Fruit fly (Drosophila melanogaster) whole organism, embryonic: Measurements from ENCODE around the gene AcCoAS.

ENCODE experiments used
- Bdp1 ChIP-seq: fragments of 200-800 bp; sonication (Bioruptor generic); optimal IDR thresholded peaks from 3 replicates; lab custom pipeline; 2016; ENCODE audit warnings: missing biosample characterization, missing genetic modification characterization
- BtbVII ChIP-seq: fragments of 200-800 bp; sonication (Bioruptor generic); optimal IDR thresholded peaks from 3 replicates; lab custom pipeline; 2017; ENCODE audit warnings: missing biosample characterization, mild to moderate bottlenecking, missing genetic modification characterization
- CG10321 ChIP-seq: fragments of 200-800 bp; sonication (Bioruptor generic); IDR thresholded peaks from 2 replicates; pipeline ENCODE4 v1.3.6; 2022; ENCODE audit warnings: missing biosample characterization, missing genetic modification characterization
- CG11398 ChIP-seq: fragments of 200-800 bp; sonication (Bioruptor generic); optimal IDR thresholded peaks from 2 replicates; lab custom pipeline; 2016; ENCODE audit warnings: missing biosample characterization, missing genetic modification characterization
- CG15601 ChIP-seq: fragments of 200-800 bp; sonication (Bioruptor generic); optimal IDR thresholded peaks from 3 replicates; lab custom pipeline; 2019; ENCODE audit warnings: missing biosample characterization, mild to moderate bottlenecking, missing genetic modification characterization, moderate library complexity
- CG17385 ChIP-seq: fragments of 200-800 bp; sonication (Bioruptor generic); optimal IDR thresholded peaks from 3 replicates; lab custom pipeline; 2018; ENCODE audit warnings: missing biosample characterization, mild to moderate bottlenecking, missing genetic modification characterization
- CG17568 ChIP-seq: fragments of 200-800 bp; sonication (Bioruptor generic); optimal IDR thresholded peaks from 2 replicates; lab custom pipeline; 2018; ENCODE audit warnings: missing biosample characterization, mild to moderate bottlenecking, missing genetic modification characterization, moderate library complexity
- CG31224 ChIP-seq: fragments of 200-800 bp; sonication (Bioruptor generic); IDR thresholded peaks from 2 replicates; pipeline ENCODE4 v1.3.6; 2022; ENCODE audit warnings: missing biosample characterization, missing genetic modification characterization
- CG31441 ChIP-seq: fragments of 200-800 bp; sonication (Bioruptor generic); IDR thresholded peaks from 2 replicates; pipeline ENCODE4 v1.3.6; 2022; ENCODE audit warnings: missing biosample characterization, missing genetic modification characterization
- CG42726 ChIP-seq: fragments of 200-800 bp; sonication (Bioruptor generic); IDR thresholded peaks from 2 replicates; pipeline ENCODE4 v1.3.6; 2022; ENCODE audit warnings: missing biosample characterization, missing genetic modification characterization; ENCODE audit not compliant: partially characterized antibody
- CG4404 ChIP-seq: fragments of 200-800 bp; sonication (Bioruptor generic); IDR thresholded peaks from 2 replicates; pipeline ENCODE4 v1.3.6; 2022; ENCODE audit warnings: missing biosample characterization, missing genetic modification characterization
- CG5953 ChIP-seq: fragments of 200-800 bp; sonication (Bioruptor generic); IDR thresholded peaks from 2 replicates; pipeline ENCODE4 v1.3.6; 2022; ENCODE audit warnings: missing biosample characterization, missing genetic modification characterization
- CG6175 ChIP-seq: fragments of 200-800 bp; sonication (Bioruptor generic); IDR thresholded peaks from 3 replicates; pipeline ENCODE4 v1.3.6; 2022; ENCODE audit warnings: missing biosample characterization, missing genetic modification characterization
- CG9437 ChIP-seq: fragments of 200-800 bp; sonication (Bioruptor generic); optimal IDR thresholded peaks from 2 replicates; lab custom pipeline; 2018; ENCODE audit warnings: missing biosample characterization, mild to moderate bottlenecking, missing genetic modification characterization
- CoRest ChIP-seq: fragments of 200-800 bp; sonication (Bioruptor generic); optimal IDR thresholded peaks from 3 replicates; lab custom pipeline; 2018; ENCODE audit warnings: missing biosample characterization, mild to moderate bottlenecking, missing genetic modification characterization, moderate library complexity
- Dbx ChIP-seq: fragments of 200-800 bp; sonication (Bioruptor generic); IDR thresholded peaks from 3 replicates; pipeline ENCODE4 v1.3.6; 2022; ENCODE audit warnings: missing biosample characterization, missing genetic modification characterization
- Doc3 ChIP-seq: fragments of 200-800 bp; sonication (Bioruptor generic); IDR thresholded peaks from 3 replicates; pipeline ENCODE4 v1.3.6; 2022; ENCODE audit warnings: missing biosample characterization, missing genetic modification characterization; ENCODE audit not compliant: partially characterized antibody
- Elba2 ChIP-seq: fragments of 200-800 bp; sonication (Bioruptor generic); optimal IDR thresholded peaks from 3 replicates; lab custom pipeline; 2016; ENCODE audit warnings: missing biosample characterization, missing genetic modification characterization
- Hmx ChIP-seq: fragments of 200-800 bp; sonication (Bioruptor generic); optimal IDR thresholded peaks from 2 replicates; lab custom pipeline; 2016; ENCODE audit warnings: missing biosample characterization, missing genetic modification characterization
- MESR4 ChIP-seq: fragments of 200-800 bp; sonication (Bioruptor generic); optimal IDR thresholded peaks from 2 replicates; lab custom pipeline; 2018; ENCODE audit warnings: missing biosample characterization, mild to moderate bottlenecking, missing genetic modification characterization, moderate library complexity
- Myb ChIP-seq: fragments of 200-800 bp; sonication (Bioruptor generic); optimal IDR thresholded peaks from 2 replicates; lab custom pipeline; 2016; ENCODE audit warnings: missing biosample characterization, missing genetic modification characterization
- NC2α ChIP-seq: fragments of 200-800 bp; sonication (Bioruptor generic); optimal IDR thresholded peaks from 2 replicates; lab custom pipeline; 2016; ENCODE audit warnings: missing biosample characterization, missing genetic modification characterization
- Ravus ChIP-seq: fragments of 200-800 bp; sonication (Bioruptor generic); IDR thresholded peaks from 2 replicates; pipeline ENCODE4 v1.3.6; 2022; ENCODE audit warnings: missing biosample characterization, missing genetic modification characterization
- Rfx ChIP-seq: fragments of 200-800 bp; sonication (Bioruptor generic); IDR thresholded peaks from 2 replicates; pipeline ENCODE4 v1.3.6; 2022; ENCODE audit warnings: missing biosample characterization, missing genetic modification characterization
- ab ChIP-seq: fragments of 200-800 bp; sonication (Bioruptor generic); optimal IDR thresholded peaks from 2 replicates; lab custom pipeline; 2016; ENCODE audit warnings: missing biosample characterization, missing genetic modification characterization
- abd-A ChIP-seq: fragments of 200-800 bp; sonication (Bioruptor generic); optimal IDR thresholded peaks from 3 replicates; lab custom pipeline; 2019; ENCODE audit warnings: missing biosample characterization, mild to moderate bottlenecking, missing genetic modification characterization, moderate library complexity
- ara ChIP-seq: fragments of 200-800 bp; sonication (Bioruptor generic); IDR thresholded peaks from 2 replicates; pipeline ENCODE4 v1.3.6; 2022; ENCODE audit warnings: missing biosample characterization, missing genetic modification characterization
- bab2 ChIP-seq: fragments of 200-800 bp; sonication (Bioruptor generic); optimal IDR thresholded peaks from 2 replicates; lab custom pipeline; 2016; ENCODE audit warnings: missing biosample characterization, missing genetic modification characterization
- br ChIP-seq: fragments of >200 bp; optimal IDR thresholded peaks from 2 replicates; lab custom pipeline; 2017
- dati ChIP-seq: fragments of 200-800 bp; sonication (Bioruptor generic); IDR thresholded peaks from 2 replicates; pipeline ENCODE4 v1.3.6; 2022; ENCODE audit warnings: missing biosample characterization, missing genetic modification characterization
- dpn ChIP-seq, 2 experiments: fragments of 200-800 bp; sonication (Bioruptor generic); optimal IDR thresholded peaks; 3 replicates each; lab custom pipeline; 2016; ENCODE audit warnings: missing biosample characterization in 2 of 2, missing genetic modification characterization in 2 of 2
- dysf ChIP-seq: fragments of 200-800 bp; sonication (Bioruptor generic); IDR thresholded peaks from 3 replicates; pipeline ENCODE4 v1.3.6; 2022; ENCODE audit warnings: missing biosample characterization, missing genetic modification characterization
- fd96Cb ChIP-seq: fragments of 200-800 bp; sonication (Bioruptor generic); optimal IDR thresholded peaks from 2 replicates; lab custom pipeline; 2018; ENCODE audit warnings: missing biosample characterization, mild to moderate bottlenecking, missing genetic modification characterization, moderate library complexity
- grau ChIP-seq: fragments of 200-800 bp; optimal IDR thresholded peaks from 3 replicates; lab custom pipeline; 2019; ENCODE audit warnings: missing biosample characterization, mild to moderate bottlenecking, missing genetic modification characterization, moderate library complexity
- jigr1 ChIP-seq: fragments of 200-800 bp; sonication (Bioruptor generic); IDR thresholded peaks from 3 replicates; pipeline ENCODE4 v1.3.6; 2022; ENCODE audit warnings: missing biosample characterization, missing genetic modification characterization
- lola ChIP-seq, 3 experiments: fragments of >200 bp in 2 of 3; fragments of 200-800 bp in 1 of 3; sonication (Bioruptor generic) in 1 of 3; optimal IDR thresholded peaks; 2 replicates each; lab custom pipeline; 2017 to 2019; ENCODE audit warnings: missing biosample characterization in 3 of 3, missing genetic modification characterization in 3 of 3, mild to moderate bottlenecking in 1 of 3, moderate library complexity in 1 of 3
- mirr ChIP-seq: fragments of 200-800 bp; sonication (Bioruptor generic); optimal IDR thresholded peaks from 3 replicates; lab custom pipeline; 2018; ENCODE audit warnings: missing biosample characterization, mild to moderate bottlenecking, missing genetic modification characterization
- nerfin-2 ChIP-seq: fragments of 200-800 bp; sonication (Bioruptor generic); IDR thresholded peaks from 2 replicates; pipeline ENCODE4 v1.3.6; 2022; ENCODE audit warnings: missing biosample characterization, missing genetic modification characterization; ENCODE audit not compliant: partially characterized antibody
- odd ChIP-seq: fragments of 200-800 bp; sonication (Bioruptor generic); optimal IDR thresholded peaks from 2 replicates; lab custom pipeline; 2017; ENCODE audit warnings: missing biosample characterization, mild to moderate bottlenecking, missing genetic modification characterization
- salm ChIP-seq: fragments of 200-800 bp; sonication (Bioruptor generic); optimal IDR thresholded peaks from 2 replicates; lab custom pipeline; 2018; ENCODE audit warnings: missing biosample characterization, mild to moderate bottlenecking, missing genetic modification characterization
- sd ChIP-seq: fragments of 200-800 bp; sonication (Bioruptor generic); optimal IDR thresholded peaks from 3 replicates; lab custom pipeline; 2018; ENCODE audit warnings: missing biosample characterization, mild to moderate bottlenecking, missing genetic modification characterization, moderate library complexity
- sens ChIP-seq: fragments of 200-800 bp; sonication (Bioruptor generic); peaks from one replicate; lab custom pipeline; 2016; ENCODE audit warnings: missing biosample characterization, missing genetic modification characterization
- seq ChIP-seq: fragments of 200-800 bp; sonication (Bioruptor generic); IDR thresholded peaks from 2 replicates; pipeline ENCODE4 v1.3.6; 2022; ENCODE audit warnings: missing biosample characterization, missing genetic modification characterization
- shn ChIP-seq: fragments of 200-800 bp; sonication (Bioruptor generic); optimal IDR thresholded peaks from 3 replicates; lab custom pipeline; 2016; ENCODE audit warnings: missing biosample characterization, missing genetic modification characterization
- sim ChIP-seq: fragments of 200-800 bp; sonication (Bioruptor generic); IDR thresholded peaks from 2 replicates; pipeline ENCODE4 v1.3.6; 2022; ENCODE audit warnings: missing biosample characterization, missing genetic modification characterization
- sima ChIP-seq: fragments of 200-800 bp; sonication (Bioruptor generic); optimal IDR thresholded peaks from 2 replicates; lab custom pipeline; 2016; ENCODE audit warnings: missing biosample characterization, missing genetic modification characterization
- sob ChIP-seq: fragments of 200-800 bp; sonication (Bioruptor generic); IDR thresholded peaks from 2 replicates; pipeline ENCODE4 v1.3.6; 2022; ENCODE audit warnings: missing biosample characterization, missing genetic modification characterization
- sug ChIP-seq: fragments of 200-800 bp; optimal IDR thresholded peaks from 2 replicates; lab custom pipeline; 2019; ENCODE audit warnings: missing biosample characterization, mild to moderate bottlenecking, missing genetic modification characterization, moderate library complexity
- trem ChIP-seq: fragments of 200-800 bp; optimal IDR thresholded peaks from 3 replicates; lab custom pipeline; 2019; ENCODE audit warnings: missing biosample characterization, mild to moderate bottlenecking, missing genetic modification characterization, moderate library complexity
- vnd ChIP-seq: fragments of 200-800 bp; sonication (Bioruptor generic); IDR thresholded peaks from 3 replicates; pipeline ENCODE4 v1.3.6; 2022; ENCODE audit warnings: missing biosample characterization, missing genetic modification characterization; ENCODE audit not compliant: partially characterized antibody

The AcCoAS gene

DNA sequence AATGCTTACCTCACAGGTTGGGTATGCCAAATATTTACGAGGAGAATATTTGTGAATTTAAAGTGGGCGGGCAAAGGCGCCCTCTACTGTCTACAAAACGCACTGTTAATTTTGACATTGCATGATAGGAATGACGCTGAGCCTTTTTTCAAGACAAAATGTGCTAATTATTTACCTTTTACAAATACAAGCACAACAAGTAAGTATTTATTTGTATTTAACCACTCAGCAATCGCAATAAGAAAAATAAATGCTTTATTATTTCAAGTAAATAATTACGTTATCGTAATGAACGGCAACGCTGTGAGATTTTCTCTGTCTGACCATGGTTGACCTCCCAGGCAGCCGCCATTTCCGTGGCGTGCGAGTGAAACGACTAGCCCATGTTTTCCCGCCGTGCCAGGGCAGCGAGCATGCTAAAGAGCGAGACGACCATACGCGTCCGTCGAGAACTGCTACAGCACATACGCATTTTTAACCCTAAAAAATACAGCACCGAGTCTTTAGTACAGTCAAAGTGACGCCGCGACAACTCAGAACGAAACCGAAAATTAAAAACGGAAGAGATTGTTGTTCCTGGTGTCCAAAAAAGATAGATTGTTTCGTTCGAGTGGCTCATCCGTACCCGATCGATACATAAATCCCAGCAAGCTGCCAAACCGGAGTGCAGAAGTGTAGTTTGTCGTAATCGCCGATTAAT, 5.7 kb upstream of the AcCoAS start, which contains the start of the genes CG12974 and pzg (continued):
- TF ChIP-seq dati (GFP tag; lab: Robert Waterston, UW) (peak; percentile 40; the same call in 1 of the 2 replicates), NC2α (GFP tag; lab: Kevin White, UChicago) (peak; percentile 60), trem (tag; lab: Kevin White, UChicago) (peak; percentile 71), CG31441 (peak; percentile 71; the same call in 1 of the 2 replicates), Hmx (GFP tag; lab: Kevin White, UChicago) (no peak), sim (GFP tag; lab: Robert Waterston, UW) (0 out of 2 replicates have a peak, but pooled peaks have one; percentile 44), CG17568 (GFP tag; lab: Kevin White, UChicago) (no peak), Rfx (GFP tag; lab: Robert Waterston, UW) (peak; percentile 92), ab (peak; percentile 55), BtbVII (peak; percentile 27), CG4404 (GFP tag; lab: Robert Waterston, UW) (peak; percentile 95), CG31224 (GFP tag; lab: Robert Waterston, UW) (peak; percentile 48; the same call in 1 of the 2 replicates), abd-A (tag; lab: Kevin White, UChicago) (peak; percentile 63), CG5953 (GFP tag; lab: Robert Waterston, UW) (peak; percentile 65; the same call in 1 of the 2 replicates), seq (GFP tag; lab: Robert Waterston, UW) (peak; percentile 75), br (lab: Kevin White, UChicago) (no peak), CoRest (tag; lab: Kevin White, UChicago) (peak; percentile 89), CG9437 (peak; percentile 94), lola (GFP tag; optimal IDR thresholded peaks at IDR 0.05; lab: Kevin White, UChicago) (peak in 1 of 3 experiments; percentile 94), Ravus (GFP tag; lab: Robert Waterston, UW) (peak; percentile 10; the same call in 1 of the 2 replicates), CG6175 (GFP tag; lab: Robert Waterston, UW) (0 out of 3 replicates have a peak, but pooled peaks have one; percentile 6), salm (peak; percentile 15), Doc3 (no peak), dysf (GFP tag; lab: Robert Waterston, UW) (peak; percentile 93), CG10321 (peak; percentile 99), sd (peak; percentile 98), dpn (GFP tag; optimal IDR thresholded peaks at IDR 0.05; lab: Kevin White, UChicago) (peak; percentile 34 to 65), CG11398 (GFP tag; lab: Kevin White, UChicago) (peak; percentile 40), jigr1 (peak; percentile 64; the same call in 1 of the 3 replicates), shn (GFP tag; lab: Kevin White, UChicago) (peak; percentile 86), sug (tag; lab: Kevin White, UChicago) (peak; percentile 85), grau (tag; lab: Kevin White, UChicago) (peak; percentile 78), nerfin-2 (GFP tag; lab: Robert Waterston, UW) (peak; percentile 71), fd96Cb (tag; lab: Kevin White, UChicago) (peak; percentile 73), CG17385 (GFP tag; lab: Kevin White, UChicago) (peak; percentile 19), Elba2 (GFP tag; lab: Kevin White, UChicago) (no peak), Myb (GFP tag; lab: Kevin White, UChicago) (peak; percentile 70), CG15601 (tag; lab: Kevin White, UChicago) (peak; percentile 87), MESR4 (GFP tag; lab: Kevin White, UChicago) (peak; percentile 82), CG42726 (GFP tag; lab: Robert Waterston, UW) (peak; percentile 45; the same call in 1 of the 2 replicates), ara (peak; percentile 82), mirr (GFP tag; lab: Kevin White, UChicago) (no peak), Bdp1 (GFP tag; lab: Kevin White, UChicago) (peak; percentile 72), sens (GFP tag; lab: Kevin White, UChicago) (peak; percentile 82), vnd (GFP tag; lab: Robert Waterston, UW) (peak; percentile 73), odd (no peak), bab2 (GFP tag; lab: Kevin White, UChicago) (peak; percentile 65), sima (GFP tag; lab: Kevin White, UChicago) (no peak), sob (GFP tag; lab: Robert Waterston, UW) (peak; percentile 93), Dbx (peak; percentile 91)
